Fruit fly (Drosophila melanogaster) whole organism, wandering third instar larva: Measurements from ENCODE around the gene bun.

Experiments
- Abd-B ChIP-seq: fragments of >200 bp; optimal IDR thresholded peaks from 2 replicates; lab custom pipeline; 2017; ENCODE audit warnings: missing biosample characterization, missing genetic modification characterization
- CG9705 ChIP-seq: fragments of 200-800 bp; sonication (Bioruptor generic); optimal IDR thresholded peaks from 2 replicates; lab custom pipeline; 2018; ENCODE audit warnings: missing biosample characterization, mild to moderate bottlenecking, missing genetic modification characterization
- CrebA ChIP-seq: fragments of 200-800 bp; sonication (Bioruptor generic); optimal IDR thresholded peaks from 2 replicates; lab custom pipeline; 2016; ENCODE audit warnings: missing biosample characterization, mild to moderate bottlenecking, missing genetic modification characterization, borderline replicate concordance
- Dfd ChIP-seq: fragments of >200 bp; optimal IDR thresholded peaks from 2 replicates; lab custom pipeline; 2017; ENCODE audit warnings: missing biosample characterization, missing genetic modification characterization
- Dif ChIP-seq: fragments of 200-275, 200-300 bp; sonication (Bioruptor generic); optimal IDR thresholded peaks from 2 replicates; lab custom pipeline; 2018; ENCODE audit warnings: missing biosample characterization, missing genetic modification characterization; ENCODE audit not compliant: partially characterized antibody
- GATAd ChIP-seq: sonication (Bioruptor generic); optimal IDR thresholded peaks from 2 replicates; lab custom pipeline; 2016; ENCODE audit warnings: missing biosample characterization, missing genetic modification characterization
- HLH106 ChIP-seq: fragments of 200-800 bp; optimal IDR thresholded peaks from 3 replicates; lab custom pipeline; 2019; ENCODE audit warnings: missing biosample characterization, mild to moderate bottlenecking, missing genetic modification characterization, moderate library complexity
- Hr78 ChIP-seq: fragments of >200 bp; optimal IDR thresholded peaks from 2 replicates; lab custom pipeline; 2017; ENCODE audit warnings: missing biosample characterization, missing genetic modification characterization
- Hr83 ChIP-seq: fragments of 200-300 bp; sonication (Bioruptor generic); optimal IDR thresholded peaks from 2 replicates; lab custom pipeline; 2016; ENCODE audit warnings: missing biosample characterization, mild to moderate bottlenecking, missing genetic modification characterization, moderate library complexity; ENCODE audit not compliant: poor library complexity, severe bottlenecking
- Jra ChIP-seq: sonication (Bioruptor generic); optimal IDR thresholded peaks from 2 replicates; lab custom pipeline; 2016; ENCODE audit warnings: missing biosample characterization, missing genetic modification characterization
- Mio ChIP-seq: sonication (Bioruptor generic); optimal IDR thresholded peaks from 2 replicates; lab custom pipeline; 2016; ENCODE audit warnings: missing biosample characterization, missing genetic modification characterization
- Myc ChIP-seq: fragments of >200 bp; optimal IDR thresholded peaks from 2 replicates; lab custom pipeline; 2017
- N ChIP-seq: fragments of >200 bp; optimal IDR thresholded peaks from 2 replicates; lab custom pipeline; 2018; ENCODE audit warnings: missing biosample characterization, missing external identifiers, missing genetic modification characterization
- OdsH ChIP-seq: fragments of 200-800 bp; sonication (Bioruptor generic); optimal IDR thresholded peaks from 2 replicates; lab custom pipeline; 2016; ENCODE audit warnings: missing biosample characterization, mild to moderate bottlenecking, missing genetic modification characterization
- Rel ChIP-seq, 2 experiments: fragments of 200-800 bp; sonication (Bioruptor generic) in 1 of 2; optimal IDR thresholded peaks; 2 replicates in 1 of 2; 3 replicates in 1 of 2; lab custom pipeline; 2016 to 2019; ENCODE audit warnings: mild to moderate bottlenecking in 2 of 2, missing biosample characterization in 2 of 2, missing genetic modification characterization in 2 of 2, moderate library complexity in 1 of 2
- Sp1 ChIP-seq: fragments of 200-800 bp; sonication (Bioruptor generic); optimal IDR thresholded peaks from 3 replicates; lab custom pipeline; 2019; ENCODE audit warnings: missing biosample characterization, mild to moderate bottlenecking, missing genetic modification characterization, moderate library complexity
- Vsx2 ChIP-seq: fragments of 200-300, 225-300 bp; sonication (Bioruptor generic); optimal IDR thresholded peaks from 2 replicates; lab custom pipeline; 2018; ENCODE audit warnings: missing biosample characterization, missing genetic modification characterization; ENCODE audit not compliant: partially characterized antibody
- br ChIP-seq: fragments of 200-800 bp; sonication (Bioruptor generic); optimal IDR thresholded peaks from 2 replicates; lab custom pipeline; 2016; ENCODE audit warnings: missing biosample characterization, missing genetic modification characterization
- brk ChIP-seq: fragments of 200-800 bp; sonication (Bioruptor generic); optimal IDR thresholded peaks from 2 replicates; lab custom pipeline; 2016; ENCODE audit warnings: missing biosample characterization, mild to moderate bottlenecking, missing genetic modification characterization
- dl ChIP-seq, 2 experiments: fragments of 175-275, 200-275 bp in 1 of 2; fragments of 200-275 bp in 1 of 2; sonication (Bioruptor generic); optimal IDR thresholded peaks; lab custom pipeline; 2018; ENCODE audit warnings: mild to moderate bottlenecking in 2 of 2, missing biosample characterization in 2 of 2, missing genetic modification characterization in 2 of 2, moderate library complexity in 2 of 2; ENCODE audit not compliant: partially characterized antibody in 2 of 2, insufficient read depth in 1 of 2
- dmrt93B ChIP-seq: fragments of 200-800 bp; sonication (Bioruptor generic); optimal IDR thresholded peaks from 2 replicates; lab custom pipeline; 2018; ENCODE audit warnings: missing biosample characterization, mild to moderate bottlenecking, missing genetic modification characterization
- dsf ChIP-seq: sonication (Bioruptor generic); optimal IDR thresholded peaks from 2 replicates; lab custom pipeline; 2016; ENCODE audit warnings: missing biosample characterization, missing genetic modification characterization, borderline replicate concordance
- ey ChIP-seq: fragments of 200-800 bp; sonication (Bioruptor generic); optimal IDR thresholded peaks from 2 replicates; lab custom pipeline; 2016; ENCODE audit warnings: missing biosample characterization, missing genetic modification characterization
- foxo ChIP-seq, 2 experiments: fragments of 200-800 bp; sonication (Bioruptor generic); optimal IDR thresholded peaks; 2 replicates in 1 of 2; 3 replicates in 1 of 2; lab custom pipeline; 2016 to 2017; ENCODE audit warnings: missing biosample characterization in 2 of 2, missing genetic modification characterization in 2 of 2
- fru ChIP-seq: fragments of 200-800 bp; sonication (Bioruptor generic); optimal IDR thresholded peaks from 3 replicates; lab custom pipeline; 2016; ENCODE audit warnings: missing biosample characterization, mild to moderate bottlenecking, missing genetic modification characterization
- h ChIP-seq: fragments of 200-800 bp; sonication (Bioruptor generic); optimal IDR thresholded peaks from 3 replicates; lab custom pipeline; 2016; ENCODE audit warnings: missing biosample characterization, mild to moderate bottlenecking, missing genetic modification characterization
- jim ChIP-seq: fragments of 175-275, 200-325 bp; sonication (Bioruptor generic); optimal IDR thresholded peaks from 2 replicates; lab custom pipeline; 2016; ENCODE audit warnings: missing biosample characterization, mild to moderate bottlenecking, missing genetic modification characterization
- lola ChIP-seq: fragments of >200 bp; optimal IDR thresholded peaks from 2 replicates; lab custom pipeline; 2017; ENCODE audit warnings: missing biosample characterization, missing genetic modification characterization
- pan ChIP-seq: fragments of >200 bp; optimal IDR thresholded peaks from 2 replicates; lab custom pipeline; 2017
- psq ChIP-seq: fragments of 200-800 bp; sonication (Bioruptor generic); optimal IDR thresholded peaks from 3 replicates; lab custom pipeline; 2017; ENCODE audit warnings: missing biosample characterization, mild to moderate bottlenecking, missing genetic modification characterization, moderate library complexity
- rgr ChIP-seq: fragments of 200-800 bp; sonication (Bioruptor generic); optimal IDR thresholded peaks from 3 replicates; lab custom pipeline; 2016; ENCODE audit warnings: missing biosample characterization, mild to moderate bottlenecking, missing genetic modification characterization
- sage ChIP-seq: fragments of 200-800 bp; sonication (Bioruptor generic); optimal IDR thresholded peaks from 2 replicates; lab custom pipeline; 2016; ENCODE audit warnings: missing biosample characterization, mild to moderate bottlenecking, missing genetic modification characterization
- sv ChIP-seq: fragments of 200-800 bp; sonication (Bioruptor generic); optimal IDR thresholded peaks from 3 replicates; lab custom pipeline; 2016; ENCODE audit warnings: missing biosample characterization, missing genetic modification characterization
- tai ChIP-seq: sonication (Bioruptor generic); optimal IDR thresholded peaks from 2 replicates; lab custom pipeline; 2016; ENCODE audit warnings: missing biosample characterization, missing genetic modification characterization
- usp ChIP-seq: fragments of >200 bp; optimal IDR thresholded peaks from 2 replicates; lab custom pipeline; 2017; ENCODE audit warnings: missing biosample characterization, missing genetic modification characterization

bun gene

DNA sequence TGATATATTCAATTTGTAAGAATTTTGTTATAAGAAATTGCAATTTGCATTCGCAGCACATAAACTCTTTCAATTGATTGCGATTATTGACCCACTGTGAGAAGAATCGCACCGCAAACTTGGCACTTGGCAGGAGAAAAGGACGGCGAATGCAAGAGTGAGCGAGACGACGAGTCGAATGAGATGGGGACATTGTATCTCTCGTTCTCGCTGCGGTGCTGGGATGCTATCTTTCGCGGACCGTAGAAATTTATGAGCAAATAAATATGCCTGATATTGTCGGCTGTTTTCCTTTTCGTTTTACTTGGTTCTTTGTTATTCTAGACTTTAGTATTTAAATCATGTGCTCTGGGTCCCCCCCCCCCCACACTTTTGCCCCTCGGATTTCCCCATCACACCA lies 18.8 kb downstream of the bun start:
- TF ChIP-seq N (no peak), usp (no peak), psq (GFP tag; lab: Kevin White, UChicago) (peak; percentile 31), HLH106 (no peak), Mio (GFP tag; lab: Kevin White, UChicago) (no peak), dl (GFP tag; optimal IDR thresholded peaks at IDR 0.05; lab: Kevin White, UChicago; ENCODE audit: insufficient read depth in 1 of 2, partially characterized antibody in 2 of 2) (no peak), ey (GFP tag; lab: Kevin White, UChicago) (no peak), foxo (GFP tag; optimal IDR thresholded peaks at IDR 0.05; lab: Kevin White, UChicago) (no peak), Myc (lab: Kevin White, UChicago) (no peak), Sp1 (GFP tag; lab: Kevin White, UChicago) (peak; percentile 30), Dif (GFP tag; lab: Kevin White, UChicago) (no peak), sv (GFP tag; lab: Kevin White, UChicago) (no peak), dmrt93B (GFP tag; lab: Kevin White, UChicago) (no peak), GATAd (GFP tag; lab: Kevin White, UChicago) (no peak), rgr (GFP tag; lab: Kevin White, UChicago) (no peak), Abd-B (no peak), Rel (GFP tag; optimal IDR thresholded peaks at IDR 0.05; lab: Kevin White, UChicago) (no peak), Rel (tag; optimal IDR thresholded peaks at IDR 0.05; lab: Kevin White, UChicago) (peak; percentile 48), pan (lab: Kevin White, UChicago) (no peak), OdsH (GFP tag; lab: Kevin White, UChicago) (no peak), Hr78 (GFP tag; lab: Kevin White, UChicago) (no peak), lola (GFP tag; lab: Kevin White, UChicago) (no peak), br (GFP tag; lab: Kevin White, UChicago) (peak; percentile 24), Hr83 (GFP tag; lab: Kevin White, UChicago) (peak; percentile 1), fru (no peak)

DNA sequence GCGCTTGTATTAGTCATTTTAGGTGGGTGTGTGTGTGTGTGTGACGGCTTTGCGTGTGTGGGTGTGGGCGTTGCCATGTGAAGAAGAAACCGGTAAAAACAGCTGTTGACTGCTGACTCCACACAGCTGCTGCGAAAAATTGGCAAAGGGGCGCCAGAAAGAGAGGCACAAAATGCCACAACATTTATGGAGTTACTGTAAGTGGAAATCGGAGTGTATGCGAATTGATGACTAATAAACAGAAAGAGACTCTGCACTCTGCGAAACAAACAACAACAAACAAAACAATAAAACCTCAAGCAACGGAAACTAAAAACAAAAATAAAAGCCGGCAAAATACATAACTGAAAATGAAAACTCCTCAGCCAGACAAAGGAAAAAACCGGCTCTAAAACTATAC lies 22.3 kb downstream of the bun start:
- TF ChIP-seq Dif (GFP tag; lab: Kevin White, UChicago) (no peak), h (no peak), dsf (GFP tag; lab: Kevin White, UChicago) (no peak), ey (GFP tag; lab: Kevin White, UChicago) (no peak), dl (GFP tag; optimal IDR thresholded peaks at IDR 0.05; lab: Kevin White, UChicago; ENCODE audit: insufficient read depth in 1 of 2, partially characterized antibody in 2 of 2) (no peak), jim (GFP tag; lab: Kevin White, UChicago) (no peak)

DNA sequence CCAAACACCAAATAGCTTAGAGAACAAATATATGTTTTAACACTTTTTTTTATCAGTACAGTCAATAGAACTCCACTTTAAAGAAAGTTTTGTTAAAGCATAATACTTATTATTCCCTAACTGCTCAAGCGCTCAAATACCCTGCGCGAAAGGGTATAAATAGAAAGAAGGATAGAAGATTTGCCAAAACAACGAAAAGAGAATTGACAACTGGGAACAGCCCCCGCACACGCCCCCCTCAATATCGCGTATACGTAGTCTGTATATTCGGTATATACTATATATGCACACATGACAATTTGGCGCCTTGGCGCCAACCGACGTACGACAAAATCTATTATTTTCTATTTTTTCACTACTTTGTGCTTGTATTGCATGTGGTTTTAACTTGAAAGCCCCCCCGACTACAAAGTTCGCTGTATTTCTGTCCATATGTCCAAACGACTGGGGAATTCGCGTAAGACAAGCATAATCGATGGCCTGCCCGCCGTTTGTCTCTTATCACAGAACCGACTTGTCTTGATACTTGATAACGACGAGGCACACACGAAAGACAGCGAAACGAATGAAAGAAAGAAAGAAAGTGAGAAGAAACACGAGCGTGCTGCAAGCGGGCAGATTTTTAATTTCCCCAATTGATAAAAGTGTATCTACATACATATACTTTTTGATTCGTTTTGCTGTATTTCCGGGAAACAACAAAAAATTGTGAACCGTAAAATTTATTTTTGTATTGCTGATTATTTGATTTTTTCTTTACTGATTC lies 24.7 kb downstream of the bun start:
- TF ChIP-seq Hr78 (GFP tag; lab: Kevin White, UChicago) (no peak), Abd-B (no peak), Rel (GFP tag; optimal IDR thresholded peaks at IDR 0.05; lab: Kevin White, UChicago) (no peak), Rel (tag; optimal IDR thresholded peaks at IDR 0.05; lab: Kevin White, UChicago) (peak; percentile 83), Jra (no peak), Myc (lab: Kevin White, UChicago) (no peak), brk (GFP tag; lab: Kevin White, UChicago) (no peak), pan (lab: Kevin White, UChicago) (no peak), dl (GFP tag; optimal IDR thresholded peaks at IDR 0.05; lab: Kevin White, UChicago; ENCODE audit: insufficient read depth in 1 of 2, partially characterized antibody in 2 of 2) (no peak), ey (GFP tag; lab: Kevin White, UChicago) (no peak), foxo (GFP tag; optimal IDR thresholded peaks at IDR 0.05; lab: Kevin White, UChicago) (no peak), jim (GFP tag; lab: Kevin White, UChicago) (no peak), h (peak; percentile 59), br (GFP tag; lab: Kevin White, UChicago) (no peak), Hr83 (GFP tag; lab: Kevin White, UChicago) (no peak), CrebA (GFP tag; lab: Kevin White, UChicago) (peak; percentile 47), GATAd (GFP tag; lab: Kevin White, UChicago) (no peak), Mio (GFP tag; lab: Kevin White, UChicago) (no peak), sage (GFP tag; lab: Kevin White, UChicago) (no peak), Vsx2 (no peak), CG9705 (no peak), psq (GFP tag; lab: Kevin White, UChicago) (peak; percentile 73), Dfd (GFP tag; lab: Kevin White, UChicago) (no peak), tai (GFP tag; lab: Kevin White, UChicago) (no peak)
